Worm (Caenorhabditis elegans) whole organism, L4 larva: ENCODE results near the gene pat-12.

Experiments
- D1046.2 ChIP-seq: fragments of 200-800 bp; sonication (Bioruptor generic); IDR thresholded peaks from 2 replicates; pipeline ENCODE4 v1.3.6; 2022; ENCODE audit warnings: missing genetic modification characterization, missing compliant biosample characterization
- F37D6.2 ChIP-seq: sonication (generic microtip); optimal IDR thresholded peaks from 2 replicates; lab custom pipeline; 2016; ENCODE audit warnings: mild to moderate bottlenecking, missing genetic modification characterization, missing compliant biosample characterization
- F44E2.7 ChIP-seq: fragments of 200-800 bp; sonication (Bioruptor generic); IDR thresholded peaks from 2 replicates; pipeline ENCODE4 v2.1.2; 2022; ENCODE audit warnings: missing genetic modification characterization, missing compliant biosample characterization
- F49E8.2 ChIP-seq: sonication (generic microtip); optimal IDR thresholded peaks from 2 replicates; lab custom pipeline; 2016; ENCODE audit warnings: missing compliant biosample characterization, mild to moderate bottlenecking, missing genetic modification characterization, borderline replicate concordance
- R02D3.7 ChIP-seq: fragments of 150-350 bp; sonication (generic microtip); optimal IDR thresholded peaks from 3 replicates; lab custom pipeline; 2014; ENCODE audit warnings: missing biosample characterization, missing genetic modification characterization
- T26A8.4 ChIP-seq: fragments of 200-800 bp; sonication (Bioruptor generic); IDR thresholded peaks from 2 replicates; pipeline ENCODE4 v1.3.6; 2022; ENCODE audit warnings: missing genetic modification characterization, missing compliant biosample characterization
- Y105C5A.15 ChIP-seq: fragments of 200-800 bp; sonication (Bioruptor generic); IDR thresholded peaks from 2 replicates; pipeline ENCODE4 v1.3.6; 2022; ENCODE audit warnings: missing genetic modification characterization, missing compliant biosample characterization
- Y48G9A.11 ChIP-seq: fragments of 200-800 bp; sonication (Bioruptor generic); IDR thresholded peaks from 2 replicates; pipeline ENCODE4 v1.3.6; 2022; ENCODE audit warnings: missing genetic modification reagents, missing genetic modification characterization, missing compliant biosample characterization
- ZK337.2 ChIP-seq: fragments of 200-800 bp; sonication (Bioruptor generic); IDR thresholded peaks from 2 replicates; pipeline ENCODE4 v1.3.6; 2022; ENCODE audit warnings: missing genetic modification reagents, missing genetic modification characterization, missing compliant biosample characterization
- aha-1 ChIP-seq: fragments of 150-350 bp; peaks from one replicate; lab custom pipeline; 2014; ENCODE audit warnings: missing biosample characterization, missing genetic modification characterization
- ama-1 ChIP-seq: fragments of 150-350 bp; optimal IDR thresholded peaks from 2 replicates; lab custom pipeline; 2014; ENCODE audit warnings: inconsistent platforms, mixed read lengths
- arid-1 ChIP-seq: fragments of 200-800 bp; sonication (Bioruptor generic); conservative IDR thresholded peaks from 2 replicates; pipeline ENCODE4 v1.3.6; 2022; ENCODE audit warnings: missing genetic modification reagents, missing genetic modification characterization, missing compliant biosample characterization
- attf-4 ChIP-seq: sonication (generic microtip); optimal IDR thresholded peaks from 3 replicates; lab custom pipeline; 2017; ENCODE audit warnings: missing biosample characterization, missing genetic modification characterization
- ceh-44 ChIP-seq: fragments of 200-800 bp; sonication (Bioruptor generic); IDR thresholded peaks from 2 replicates; pipeline ENCODE4 v1.3.6; 2022; ENCODE audit warnings: missing genetic modification reagents, missing genetic modification characterization, missing compliant biosample characterization
- ceh-82 ChIP-seq: sonication (generic microtip); optimal IDR thresholded peaks from 2 replicates; lab custom pipeline; 2017; ENCODE audit warnings: missing biosample characterization, missing genetic modification characterization
- cey-2 ChIP-seq: sonication (generic microtip); optimal IDR thresholded peaks from 3 replicates; lab custom pipeline; 2017; ENCODE audit warnings: missing genetic modification characterization, mild to moderate bottlenecking, missing compliant biosample characterization, antibody characterized with exemption, borderline replicate concordance; ENCODE audit not compliant: insufficient read depth
- daf-12 ChIP-seq: fragments of 150-350 bp; optimal IDR thresholded peaks from 2 replicates; lab custom pipeline; 2014; ENCODE audit warnings: missing biosample characterization, missing genetic modification reagents, missing genetic modification characterization
- daf-16 ChIP-seq, 3 experiments: sonication (generic microtip); optimal IDR thresholded peaks; 2 replicates each; lab custom pipeline; 2016 to 2017; ENCODE audit warnings: missing genetic modification characterization in 3 of 3, missing genetic modification reagents in 3 of 3, mild to moderate bottlenecking in 2 of 3, missing compliant biosample characterization in 2 of 3, missing biosample characterization in 1 of 3, moderate library complexity in 1 of 3
- dmd-8 ChIP-seq: fragments of 200-800 bp; sonication (Bioruptor generic); IDR thresholded peaks from 2 replicates; pipeline ENCODE4 v1.3.6; 2022; ENCODE audit warnings: missing genetic modification characterization, missing compliant biosample characterization
- dmd-9 ChIP-seq: fragments of 200-800 bp; sonication (Bioruptor generic); IDR thresholded peaks from 2 replicates; pipeline ENCODE4 v1.3.6; 2022; ENCODE audit warnings: missing genetic modification reagents, missing genetic modification characterization, missing compliant biosample characterization
- egl-43 ChIP-seq: fragments of 200-800 bp; sonication (Bioruptor generic); IDR thresholded peaks from 2 replicates; pipeline ENCODE4 v1.3.6; 2022; ENCODE audit warnings: missing genetic modification reagents, missing genetic modification characterization, missing compliant biosample characterization
- fkh-10 ChIP-seq: fragments of 150-350 bp; optimal IDR thresholded peaks from 2 replicates; lab custom pipeline; 2014; ENCODE audit warnings: missing biosample characterization, missing genetic modification reagents, missing genetic modification characterization
- fos-1 ChIP-seq: fragments of 150-350 bp; optimal IDR thresholded peaks from 2 replicates; lab custom pipeline; 2014; ENCODE audit warnings: missing biosample characterization, missing genetic modification characterization
- gei-8 ChIP-seq: fragments of 200-800 bp; sonication (Bioruptor generic); optimal IDR thresholded peaks from 2 replicates; lab custom pipeline; 2018; ENCODE audit warnings: mild to moderate bottlenecking, missing genetic modification characterization, missing compliant biosample characterization
- hlh-30 ChIP-seq: sonication (generic microtip); optimal IDR thresholded peaks from 2 replicates; lab custom pipeline; 2017; ENCODE audit warnings: antibody characterized with exemption, mild to moderate bottlenecking, missing genetic modification characterization, missing compliant biosample characterization; ENCODE audit not compliant: insufficient read depth
- lin-1 ChIP-seq: fragments of 200-800 bp; sonication (Bioruptor generic); IDR thresholded peaks from 2 replicates; pipeline ENCODE4 v1.3.6; 2022; ENCODE audit warnings: missing genetic modification reagents, missing genetic modification characterization, missing compliant biosample characterization
- lin-13 ChIP-seq: fragments of 150-350 bp; optimal IDR thresholded peaks from 2 replicates; lab custom pipeline; 2014; ENCODE audit warnings: missing biosample characterization, missing genetic modification reagents, missing genetic modification characterization
- lin-15B ChIP-seq: fragments of 150-350 bp; sonication (generic microtip); optimal IDR thresholded peaks from 3 replicates; lab custom pipeline; 2014; ENCODE audit warnings: missing biosample characterization, missing genetic modification characterization
- lir-3 ChIP-seq: sonication (generic microtip); optimal IDR thresholded peaks from 2 replicates; lab custom pipeline; 2016; ENCODE audit warnings: mild to moderate bottlenecking, missing genetic modification characterization, missing compliant biosample characterization
- lsy-2 ChIP-seq, 2 experiments: fragments of 150-350 bp in 1 of 2; sonication (generic microtip) in 1 of 2; optimal IDR thresholded peaks; 2 replicates each; lab custom pipeline; 2014 to 2017; ENCODE audit warnings: missing biosample characterization in 2 of 2, missing genetic modification characterization in 2 of 2
- madf-5 ChIP-seq, 2 experiments: fragments of 200-800 bp; sonication (Bioruptor generic); IDR thresholded peaks; 2 replicates each; pipeline ENCODE4 v1.3.6; 2022; ENCODE audit warnings: missing compliant biosample characterization in 2 of 2, missing genetic modification characterization in 2 of 2
- madf-9 ChIP-seq: fragments of 200-800 bp; sonication (Bioruptor generic); conservative IDR thresholded peaks from 2 replicates; pipeline ENCODE4 v1.3.6; 2022; ENCODE audit warnings: missing genetic modification reagents, missing genetic modification characterization, missing compliant biosample characterization
- mdl-1 ChIP-seq, 2 experiments: fragments of 150-350 bp in 1 of 2; sonication (generic microtip) in 1 of 2; optimal IDR thresholded peaks; 2 replicates each; lab custom pipeline; 2014 to 2017; ENCODE audit warnings: missing biosample characterization in 2 of 2, missing genetic modification characterization in 2 of 2
- mes-2 ChIP-seq: sonication (generic microtip); optimal IDR thresholded peaks from 2 replicates; lab custom pipeline; 2016; ENCODE audit warnings: missing genotype, mild to moderate bottlenecking, missing genetic modification characterization, missing compliant biosample characterization; ENCODE audit not compliant: poor library complexity, severe bottlenecking
- mxl-3 ChIP-seq: fragments of 200-800 bp; sonication (Bioruptor generic); optimal IDR thresholded peaks from 2 replicates; lab custom pipeline; 2018; ENCODE audit warnings: mild to moderate bottlenecking, missing genetic modification characterization, missing compliant biosample characterization
- nhr-10 ChIP-seq: fragments of 150-350 bp; optimal IDR thresholded peaks from 2 replicates; lab custom pipeline; 2014; ENCODE audit warnings: missing biosample characterization, missing genetic modification characterization
- nhr-25 ChIP-seq: sonication (generic microtip); optimal IDR thresholded peaks from 2 replicates; lab custom pipeline; 2017; ENCODE audit warnings: missing genetic modification characterization, mild to moderate bottlenecking, missing compliant biosample characterization, antibody characterized with exemption, moderate library complexity, borderline replicate concordance; ENCODE audit not compliant: insufficient read depth
- nhr-48 ChIP-seq: sonication (generic microtip); optimal IDR thresholded peaks from 2 replicates; lab custom pipeline; 2016; ENCODE audit warnings: mild to moderate bottlenecking, missing genetic modification characterization, missing compliant biosample characterization
- nhr-76 ChIP-seq: fragments of 150-350 bp; optimal IDR thresholded peaks from 2 replicates; lab custom pipeline; 2014; ENCODE audit warnings: missing biosample characterization, missing genetic modification characterization
- php-3 ChIP-seq: fragments of 200-800 bp; sonication (Bioruptor generic); IDR thresholded peaks from 2 replicates; pipeline ENCODE4 v1.3.6; 2022; ENCODE audit warnings: missing genetic modification reagents, missing genetic modification characterization, missing compliant biosample characterization
- rbr-2 ChIP-seq: sonication (generic microtip); optimal IDR thresholded peaks from 2 replicates; lab custom pipeline; 2016; ENCODE audit warnings: missing genotype, missing genetic modification characterization, missing compliant biosample characterization
- saeg-2 ChIP-seq: fragments of 200-800 bp; sonication (Bioruptor generic); IDR thresholded peaks from 2 replicates; pipeline ENCODE4 v1.3.6; 2022; ENCODE audit warnings: missing genetic modification reagents, missing genetic modification characterization, missing compliant biosample characterization
- snpc-4 ChIP-seq: fragments of 150-350 bp; optimal IDR thresholded peaks from 2 replicates; lab custom pipeline; 2014; ENCODE audit warnings: missing biosample characterization, missing genetic modification characterization
- spr-1 ChIP-seq: sonication (generic microtip); optimal IDR thresholded peaks from 2 replicates; lab custom pipeline; 2016; ENCODE audit warnings: mild to moderate bottlenecking, missing genetic modification characterization, missing compliant biosample characterization
- unc-130 ChIP-seq: sonication (generic microtip); optimal IDR thresholded peaks from 2 replicates; lab custom pipeline; 2016; ENCODE audit warnings: missing genetic modification reagents, missing genetic modification characterization, missing compliant biosample characterization
- unc-39 ChIP-seq: sonication (generic microtip); optimal IDR thresholded peaks from 2 replicates; lab custom pipeline; 2017; ENCODE audit warnings: missing biosample characterization, missing genetic modification characterization
- vab-7 ChIP-seq: fragments of 200-800 bp; sonication (Bioruptor generic); IDR thresholded peaks from 2 replicates; pipeline ENCODE4 v1.3.6; 2022; ENCODE audit warnings: missing genetic modification reagents, missing genetic modification characterization, missing compliant biosample characterization
- zag-1 ChIP-seq: fragments of 150-350 bp; optimal IDR thresholded peaks from 2 replicates; lab custom pipeline; 2014; ENCODE audit warnings: missing biosample characterization, missing genetic modification characterization
- zip-2 ChIP-seq: fragments of 150-350 bp; optimal IDR thresholded peaks from 2 replicates; lab custom pipeline; 2014; ENCODE audit warnings: missing biosample characterization, missing genetic modification characterization

Gene pat-12

ce11 chrIII:789604-790003 lies 37.4 kb upstream of the pat-12 start:
- TF ChIP-seq nhr-25 (tag; lab: Kevin White, UChicago) = no peak
- peak; percentile 34 for TF ChIP-seq aha-1
- TF ChIP-seq snpc-4 (tag; lab: Kevin White, UChicago) = no peak

ce11 chrIII:783254-783753 lies 31.1 kb upstream of the pat-12 start, which contains the start of the genes dagl-2 and ppm-1.G:
Gene dagl-2 (minus strand): TSS chrIII:783305.
Gene ppm-1.G (plus strand): TSS chrIII:783703.
- TF ChIP-seq hlh-30 (tag; lab: Kevin White, UChicago) (peak; percentile 47), rbr-2 (tag; lab: Kevin White, UChicago) (peak; percentile 53), fkh-10 (GFP tag; lab: Kevin White, UChicago) (peak; percentile 52), dmd-8 (GFP tag; lab: Robert Waterston, UW) (no peak), mxl-3 (GFP tag; lab: Kevin White, UChicago) (no peak), mdl-1 (tag; optimal IDR thresholded peaks at IDR 0.05; lab: Kevin White, UChicago) (no peak), F49E8.2 (tag; lab: Kevin White, UChicago) (no peak), vab-7 (GFP tag; lab: Robert Waterston, UW) (no peak), lsy-2 (tag; optimal IDR thresholded peaks at IDR 0.05; lab: Kevin White, UChicago) (peak; percentile 46 to 88), lin-13 (GFP tag; lab: Kevin White, UChicago) (peak; percentile 10), zip-2 (tag; lab: Kevin White, UChicago) (no peak), mes-2 (tag; lab: Kevin White, UChicago) (peak; percentile 97), nhr-76 (no peak), Y48G9A.11 (no peak), D1046.2 (GFP tag; lab: Robert Waterston, UW) (no peak), zag-1 (tag; lab: Kevin White, UChicago) (no peak), T26A8.4 (GFP tag; lab: Robert Waterston, UW) (no peak), daf-16 (GFP tag; optimal IDR thresholded peaks at IDR 0.05; lab: Kevin White, UChicago) (no peak), daf-16 (tag; optimal IDR thresholded peaks at IDR 0.05; lab: Kevin White, UChicago) (peak; percentile 12), ZK337.2 (no peak), unc-39 (tag; lab: Kevin White, UChicago) (no peak), lin-1 (no peak), attf-4 (no peak), madf-5 (GFP tag; IDR thresholded peaks at IDR 0.05; lab: Robert Waterston, UW) (no peak), ama-1 (lab: Kevin White, UChicago) (no peak), R02D3.7 (tag; lab: Kevin White, UChicago) (no peak), madf-9 (no peak; the same call in 1 of the 2 replicates), lir-3 (tag; lab: Kevin White, UChicago) (no peak), egl-43 (GFP tag; lab: Robert Waterston, UW) (no peak), unc-130 (GFP tag; lab: Kevin White, UChicago) (peak; percentile 90), cey-2 (tag; lab: Kevin White, UChicago) (no peak), dmd-9 (GFP tag; lab: Robert Waterston, UW) (0 out of 2 replicates have a peak, but pooled peaks have one; percentile 29), nhr-48 (tag; lab: Kevin White, UChicago) (no peak), F44E2.7 (GFP tag; lab: Robert Waterston, UW) (no peak), ceh-44 (GFP tag; lab: Robert Waterston, UW) (no peak), snpc-4 (tag; lab: Kevin White, UChicago) (no peak), lin-15B (tag; lab: Kevin White, UChicago) (peak; percentile 36), Y105C5A.15 (GFP tag; lab: Robert Waterston, UW) (no peak), nhr-10 (tag; lab: Kevin White, UChicago) (no peak), saeg-2 (no peak), F37D6.2 (no peak), php-3 (GFP tag; lab: Robert Waterston, UW) (no peak), daf-12 (tag; lab: Kevin White, UChicago) (no peak), gei-8 (GFP tag; lab: Kevin White, UChicago) (no peak), arid-1 (GFP tag; lab: Robert Waterston, UW) (no peak), fos-1 (tag; lab: Kevin White, UChicago) (no peak), ceh-82 (no peak), aha-1 (peak; percentile 70), spr-1 (tag; lab: Kevin White, UChicago) (no peak)
